Fruit fly (Drosophila melanogaster): ENCODE results near the gene CG34049.

The CG34049 gene

DNA sequence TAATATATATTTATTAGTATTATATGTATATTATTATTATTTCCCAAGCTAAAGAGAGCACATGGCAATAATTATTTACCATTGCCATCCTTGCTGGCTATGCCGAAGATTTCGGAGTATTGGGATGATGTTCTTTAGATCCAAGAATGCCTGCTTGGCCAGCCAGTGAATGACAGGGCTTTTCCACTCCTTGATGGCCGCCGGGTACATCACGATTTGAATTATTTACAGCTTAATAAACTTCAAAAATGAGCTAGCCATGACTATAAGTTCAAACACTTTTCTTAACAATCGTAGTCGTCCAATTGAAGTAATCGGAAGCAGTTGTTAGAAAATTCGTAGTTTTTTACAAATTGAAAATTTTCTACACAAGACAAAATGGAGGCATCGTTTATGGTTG lies 34.7 kb upstream of the CG34049 start, which contains the start of gene CG31949:
Gene CG31949 (plus strand): TSS at position 301 of the 400 bp plus-strand sequence.
- TF ChIP-seq Eip93F (GFP tag; optimal IDR thresholded peaks at IDR 0.05) (no peak), CG11294 (GFP tag; IDR thresholded peaks at IDR 0.05) (no peak), Blimp-1 (GFP tag; optimal IDR thresholded peaks at IDR 0.05) (no peak), CG11762 (GFP tag; optimal IDR thresholded peaks at IDR 0.05; ENCODE audit: insufficient read depth) (no peak), Hr39 (GFP tag; optimal IDR thresholded peaks at IDR 0.05) (no peak), OdsH (GFP tag; optimal IDR thresholded peaks at IDR 0.05) (no peak), esn (GFP tag; optimal IDR thresholded peaks at IDR 0.05) (no peak), cyc (GFP tag; optimal IDR thresholded peaks at IDR 0.05) (no peak), fkh (GFP tag; optimal IDR thresholded peaks at IDR 0.05) (no peak), Smox (GFP tag; optimal IDR thresholded peaks at IDR 0.05) (no peak)

DNA sequence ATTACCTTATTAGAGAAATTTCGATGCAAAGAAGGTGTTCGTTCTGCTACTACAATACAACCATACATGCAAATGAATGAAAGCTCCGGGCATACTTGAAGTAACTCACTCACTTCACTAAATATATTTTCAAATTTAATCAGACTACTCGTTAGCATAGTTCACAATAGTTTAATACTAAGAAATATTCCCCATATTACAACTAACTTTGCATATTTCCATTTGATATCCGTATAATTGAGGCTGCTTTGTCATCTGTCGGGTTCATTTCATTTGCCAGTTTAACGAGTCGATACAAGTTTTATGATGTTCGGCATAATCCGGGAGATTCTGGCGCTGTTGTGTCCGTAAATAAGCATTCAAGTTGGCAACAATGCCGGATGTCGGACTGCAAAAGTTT lies 25.5 kb upstream of the CG34049 start, which contains the start of gene robl22E:
Gene robl22E (minus strand): TSS at position 101 of the 400 bp plus-strand sequence.
- no peak for TF ChIP-seq CG3032 (tag; optimal IDR thresholded peaks at IDR 0.05)

DNA sequence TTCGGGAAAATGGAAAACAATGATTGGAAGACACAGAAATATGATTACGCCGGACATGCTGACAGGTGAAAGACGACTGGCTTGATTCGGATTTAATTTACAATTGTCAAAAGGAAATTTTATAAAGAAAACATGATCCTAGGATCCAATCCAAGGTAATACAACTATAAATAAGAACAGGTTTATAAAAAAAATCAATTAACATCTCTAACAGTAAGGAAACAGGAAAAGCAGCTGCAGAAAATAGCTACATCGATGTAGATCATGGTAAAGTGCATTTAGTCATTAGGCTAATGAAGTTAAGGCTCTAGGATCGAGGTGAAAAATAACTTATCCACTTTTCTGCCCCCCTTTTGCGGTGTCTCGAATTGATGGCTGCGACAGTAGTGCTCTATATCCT lies 24.2 kb upstream of the CG34049 start, which contains the start of gene CG17237:
Gene CG17237 (minus strand): TSS at position 101 of the 400 bp plus-strand sequence.
- TF ChIP-seq fd59A (GFP tag; optimal IDR thresholded peaks at IDR 0.05) (no peak), Eip78C (GFP tag) (no peak), CG3032 (tag; optimal IDR thresholded peaks at IDR 0.05) (no peak), OdsH (GFP tag; optimal IDR thresholded peaks at IDR 0.05) (no peak)

DNA sequence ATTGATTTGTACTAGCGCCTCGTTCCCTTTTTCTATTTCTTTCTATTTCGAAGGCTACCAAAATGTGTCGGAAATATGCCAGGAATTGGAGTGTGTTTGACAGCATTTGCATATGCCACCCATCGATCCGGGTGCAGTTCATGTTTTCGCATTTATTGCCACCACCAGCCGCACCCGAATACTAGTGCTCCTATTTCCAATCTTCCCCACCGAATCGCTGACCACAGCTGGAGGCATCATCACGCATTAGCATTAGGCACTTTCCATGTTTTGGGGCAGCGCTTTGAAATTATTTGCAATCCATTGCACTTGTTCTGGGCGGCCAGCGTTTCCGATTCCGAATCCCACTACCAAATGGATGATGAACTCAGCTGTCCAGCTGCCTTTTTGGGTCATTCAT lies 22.7 kb upstream of the CG34049 start, which contains the start of gene CG42658:
Gene CG42658 (minus strand): TSS at position 101 of the 400 bp plus-strand sequence.
- no peak for TF ChIP-seq CG11902 (GFP tag; optimal IDR thresholded peaks at IDR 0.05)

DNA sequence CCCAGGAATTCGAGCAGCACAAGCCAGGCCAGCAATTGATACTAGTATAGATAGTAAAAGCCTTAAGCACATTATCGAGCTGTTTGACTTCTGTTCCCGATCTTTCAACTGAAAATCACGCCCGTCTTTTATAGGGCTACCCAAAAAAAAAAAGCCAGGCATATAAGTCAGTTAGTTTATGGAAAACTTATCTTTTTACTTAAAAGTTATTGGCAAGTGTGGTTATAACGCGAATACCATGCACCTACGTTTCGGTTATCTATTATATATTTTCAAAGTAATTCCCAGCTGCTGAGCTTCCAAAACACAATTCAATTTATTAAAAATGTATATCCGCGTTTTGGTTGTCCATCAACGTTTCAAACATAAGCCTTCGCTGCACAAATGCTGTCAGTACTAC lies 21.7 kb upstream of the CG34049 start, which contains the start of gene CG31681:
Gene CG31681 (minus strand): TSS at position 101 of the 400 bp plus-strand sequence.
- TF ChIP-seq Lpt (GFP tag; optimal IDR thresholded peaks at IDR 0.05) (no peak), CG32006 (GFP tag; optimal IDR thresholded peaks at IDR 0.05) (no peak), CG34406 (GFP tag; optimal IDR thresholded peaks at IDR 0.05) (no peak), CG15336 (GFP tag; IDR thresholded peaks at IDR 0.05) (no peak), esn (GFP tag; optimal IDR thresholded peaks at IDR 0.05) (no peak)

DNA sequence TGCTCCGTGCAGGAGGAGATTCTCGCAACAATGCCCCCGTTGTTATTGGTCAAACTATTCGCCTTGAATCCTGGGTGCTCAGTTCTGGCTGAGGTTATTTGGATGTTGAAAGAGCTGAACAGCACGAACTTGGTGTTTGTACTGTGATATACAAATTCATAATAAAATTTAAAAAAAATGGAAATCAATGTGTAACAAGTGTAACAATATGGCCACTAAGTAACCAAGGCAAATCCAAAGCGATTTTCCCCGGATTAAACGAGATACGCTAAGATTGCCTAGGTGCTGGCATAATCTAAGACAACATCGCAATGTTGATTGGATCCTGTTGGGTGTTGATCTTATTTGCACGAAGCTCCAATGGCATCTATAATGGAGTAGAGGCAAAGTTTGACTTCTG lies 19.7 kb upstream of the CG34049 start, which contains the start of gene CG4271:
Gene CG4271 (plus strand): TSS at position 301 of the 400 bp plus-strand sequence.
- TF ChIP-seq CG6854 (GFP tag; optimal IDR thresholded peaks at IDR 0.05) (no peak), CG9139 (GFP tag; optimal IDR thresholded peaks at IDR 0.05) (no peak), CG8632 (GFP tag; optimal IDR thresholded peaks at IDR 0.05) (no peak), CG1621 (tag; optimal IDR thresholded peaks at IDR 0.05) (no peak), Lpt (GFP tag; optimal IDR thresholded peaks at IDR 0.05) (no peak), CG15336 (GFP tag; IDR thresholded peaks at IDR 0.05) (no peak), Ets96B (tag; optimal IDR thresholded peaks at IDR 0.05) (no peak), CG11294 (GFP tag; IDR thresholded peaks at IDR 0.05) (no peak), dac (GFP tag; optimal IDR thresholded peaks at IDR 0.05) (no peak), fd59A (GFP tag; optimal IDR thresholded peaks at IDR 0.05) (no peak)

DNA sequence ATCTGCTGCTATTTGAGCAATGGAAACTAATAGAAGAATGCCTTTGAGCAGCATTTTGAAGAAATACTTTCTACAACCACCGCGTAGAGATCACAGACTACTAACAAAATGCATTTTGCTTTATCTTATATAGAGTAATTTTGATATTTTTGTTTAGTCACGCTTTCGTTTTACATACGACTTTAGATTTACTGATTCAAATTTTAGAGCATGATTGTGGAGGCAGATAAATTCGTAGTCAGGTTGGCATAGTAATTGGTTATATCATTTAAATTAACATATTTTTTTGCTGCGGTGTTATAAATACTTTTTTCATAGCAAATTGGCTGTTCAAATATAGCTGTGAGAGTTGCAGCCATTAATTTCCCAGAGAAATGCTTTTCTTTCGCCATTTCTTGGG lies 3.9 kb upstream of the CG34049 start, which contains the start of gene CG17242:
Gene CG17242 (minus strand): TSS at position 101 of the 400 bp plus-strand sequence.
- TF ChIP-seq Gug (GFP tag; IDR thresholded peaks at IDR 0.05) (no peak), net (GFP tag; optimal IDR thresholded peaks at IDR 0.05) (no peak), acj6 (GFP tag; optimal IDR thresholded peaks at IDR 0.05) (no peak), CG9139 (GFP tag; optimal IDR thresholded peaks at IDR 0.05) (no peak), dac (GFP tag; optimal IDR thresholded peaks at IDR 0.05) (no peak), CG8632 (GFP tag; optimal IDR thresholded peaks at IDR 0.05) (no peak), CG6854 (GFP tag; optimal IDR thresholded peaks at IDR 0.05) (no peak), CG3032 (tag; optimal IDR thresholded peaks at IDR 0.05) (no peak), CG16779 (tag; optimal IDR thresholded peaks at IDR 0.05) (no peak), Ets96B (tag; optimal IDR thresholded peaks at IDR 0.05) (no peak), fkh (GFP tag; optimal IDR thresholded peaks at IDR 0.05) (no peak), cyc (GFP tag; optimal IDR thresholded peaks at IDR 0.05) (no peak), Ets21C (GFP tag; optimal IDR thresholded peaks at IDR 0.05) (no peak)

Measured in whole organism, prepupa.